Worm (Caenorhabditis elegans) whole organism, L3 larva: ENCODE data around the gene frk-1.

Source experiments
- R02D3.7 ChIP-seq: fragments of 150-350 bp; optimal IDR thresholded peaks from 2 replicates; lab custom pipeline; 2014; ENCODE audit warnings: missing biosample characterization, missing genetic modification characterization
- ceh-82 ChIP-seq: fragments of 150-350 bp; optimal IDR thresholded peaks from 2 replicates; lab custom pipeline; 2014; ENCODE audit warnings: missing biosample characterization, missing genetic modification characterization
- elt-3 ChIP-seq, 3 experiments: fragments of 150-350 bp in 1 of 3; sonication (generic microtip) in 2 of 3; optimal IDR thresholded peaks; 2 replicates in 2 of 3; 4 replicates in 1 of 3; lab custom pipeline; 2014 to 2017; ENCODE audit warnings: missing biosample characterization in 3 of 3, missing genetic modification characterization in 3 of 3
- mdl-1 ChIP-seq: fragments of 150-350 bp; optimal IDR thresholded peaks from 2 replicates; lab custom pipeline; 2014; ENCODE audit warnings: missing biosample characterization, missing genetic modification characterization
- nhr-25 ChIP-seq: sonication (generic microtip); optimal IDR thresholded peaks from 2 replicates; lab custom pipeline; 2017; ENCODE audit warnings: missing biosample characterization, missing genetic modification characterization
- nhr-77 ChIP-seq: fragments of 150-350 bp; optimal IDR thresholded peaks from 2 replicates; lab custom pipeline; 2014; ENCODE audit warnings: missing biosample characterization, missing genetic modification characterization
- skn-1 ChIP-seq: fragments of 150-350 bp; optimal IDR thresholded peaks from 2 replicates; lab custom pipeline; 2014; ENCODE audit warnings: missing biosample characterization, missing genetic modification characterization

DNA sequence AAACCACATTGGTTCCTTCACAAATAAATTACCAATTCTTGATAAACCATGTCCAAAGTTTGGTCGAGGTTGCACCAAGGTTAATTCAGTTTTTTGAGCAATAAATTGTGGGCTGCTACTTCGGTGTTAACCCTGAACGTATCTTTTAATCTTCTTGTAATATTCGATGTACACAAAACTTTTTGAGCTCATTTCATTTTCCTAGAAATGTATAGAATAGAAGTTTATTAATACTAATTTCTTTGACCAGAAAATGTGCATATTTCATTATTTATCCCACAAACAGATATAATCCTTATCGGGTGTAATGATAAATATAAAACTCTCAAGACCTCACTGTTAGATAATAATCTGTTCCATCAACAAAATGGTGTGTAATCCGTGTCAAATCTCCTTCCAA lies 21.0 kb downstream of the frk-1 start:
- no peak for TF ChIP-seq R02D3.7 (tag; lab: Kevin White, UChicago)
- TF ChIP-seq nhr-25 (tag; lab: Kevin White, UChicago) = no peak
- TF ChIP-seq nhr-77 = no peak
- no peak for TF ChIP-seq skn-1 (tag; lab: Kevin White, UChicago)
- no peak for TF ChIP-seq ceh-82 (tag; lab: Kevin White, UChicago)
- no peak for TF ChIP-seq mdl-1 (tag; lab: Kevin White, UChicago)
- no peak for TF ChIP-seq elt-3 (tag; optimal IDR thresholded peaks at IDR 0.05; lab: Kevin White, UChicago)
